Fruit fly (Drosophila melanogaster) whole organism, prepupa: ENCODE measurements around the gene CadN2.

Source experiments
- CG10631 ChIP-seq: fragments of 200-800 bp; sonication (Bioruptor generic); optimal IDR thresholded peaks from 2 replicates; lab custom pipeline; 2016; ENCODE audit warnings: missing biosample characterization, missing genetic modification characterization
- CG11294 ChIP-seq: fragments of 200-800 bp; sonication (Bioruptor generic); IDR thresholded peaks from 2 replicates; pipeline ENCODE4 v1.3.6; 2022; ENCODE audit warnings: missing biosample characterization, missing genetic modification characterization
- CG11762 ChIP-seq: fragments of 200-800 bp; sonication (Bioruptor generic); optimal IDR thresholded peaks from 3 replicates; lab custom pipeline; 2016; ENCODE audit warnings: missing biosample characterization, missing genetic modification characterization; ENCODE audit not compliant: insufficient read depth
- CG15336 ChIP-seq: fragments of 200-800 bp; sonication (Bioruptor generic); IDR thresholded peaks from 2 replicates; pipeline ENCODE4 v1.3.6; 2022; ENCODE audit warnings: missing biosample characterization, missing genetic modification characterization
- CG1621 ChIP-seq: fragments of 200-800 bp; sonication (Bioruptor generic); optimal IDR thresholded peaks from 3 replicates; lab custom pipeline; 2018; ENCODE audit warnings: missing biosample characterization, mild to moderate bottlenecking, missing genetic modification characterization
- CG16779 ChIP-seq: fragments of 200-800 bp; sonication (Bioruptor generic); optimal IDR thresholded peaks from 3 replicates; lab custom pipeline; 2017; ENCODE audit warnings: missing biosample characterization, mild to moderate bottlenecking, missing genetic modification characterization
- CG3032 ChIP-seq: fragments of 200-800 bp; optimal IDR thresholded peaks from 2 replicates; lab custom pipeline; 2019; ENCODE audit warnings: missing biosample characterization, mild to moderate bottlenecking, missing genetic modification characterization, moderate library complexity
- CG32006 ChIP-seq: fragments of 200-800 bp; sonication (Bioruptor generic); optimal IDR thresholded peaks from 3 replicates; lab custom pipeline; 2017; ENCODE audit warnings: missing biosample characterization, mild to moderate bottlenecking, missing genetic modification characterization
- CG34406 ChIP-seq: fragments of 200-800 bp; sonication (Bioruptor generic); optimal IDR thresholded peaks from 3 replicates; lab custom pipeline; 2016; ENCODE audit warnings: missing biosample characterization, missing genetic modification characterization
- CG3919 ChIP-seq: fragments of 200-800 bp; sonication (Bioruptor generic); optimal IDR thresholded peaks from 3 replicates; lab custom pipeline; 2016; ENCODE audit warnings: missing biosample characterization, missing genetic modification characterization
- CG4318 ChIP-seq: fragments of 200-800 bp; sonication (Bioruptor generic); optimal IDR thresholded peaks from 3 replicates; lab custom pipeline; 2017; ENCODE audit warnings: missing biosample characterization, mild to moderate bottlenecking, missing genetic modification characterization
- CG6276 ChIP-seq: fragments of 200-800 bp; sonication (Bioruptor generic); optimal IDR thresholded peaks from 2 replicates; lab custom pipeline; 2017; ENCODE audit warnings: missing biosample characterization, mild to moderate bottlenecking, missing genetic modification characterization
- CG6792 ChIP-seq: fragments of 200-800 bp; sonication (Bioruptor generic); optimal IDR thresholded peaks from 3 replicates; lab custom pipeline; 2016; ENCODE audit warnings: missing biosample characterization, missing genetic modification characterization
- CG6808 ChIP-seq: fragments of 200-800 bp; sonication (Bioruptor generic); optimal IDR thresholded peaks from 3 replicates; lab custom pipeline; 2017; ENCODE audit warnings: missing biosample characterization, missing genetic modification characterization, mild to moderate bottlenecking, moderate library complexity, missing genetic modification reagents
- CG6854 ChIP-seq: fragments of 200-800 bp; sonication (Bioruptor generic); optimal IDR thresholded peaks from 2 replicates; lab custom pipeline; 2017; ENCODE audit warnings: missing biosample characterization, mild to moderate bottlenecking, missing genetic modification characterization
- CG8119 ChIP-seq: fragments of 200-800 bp; sonication (Bioruptor generic); IDR thresholded peaks from 3 replicates; pipeline ENCODE4 v1.3.6; 2022; ENCODE audit warnings: missing biosample characterization, missing genetic modification characterization
- CG8319 ChIP-seq: fragments of 200-800 bp; sonication (Bioruptor generic); optimal IDR thresholded peaks from 3 replicates; lab custom pipeline; 2016; ENCODE audit warnings: missing biosample characterization, missing genetic modification characterization
- CG8632 ChIP-seq: fragments of 200-800 bp; sonication (Bioruptor generic); optimal IDR thresholded peaks from 3 replicates; lab custom pipeline; 2016; ENCODE audit warnings: missing biosample characterization, missing genetic modification characterization
- CG9139 ChIP-seq: fragments of 200-800 bp; sonication (Bioruptor generic); optimal IDR thresholded peaks from 3 replicates; lab custom pipeline; 2017; ENCODE audit warnings: missing biosample characterization, mild to moderate bottlenecking, missing genetic modification characterization
- Eip75B ChIP-seq: fragments of 200-800 bp; sonication (Bioruptor generic); optimal IDR thresholded peaks from 3 replicates; lab custom pipeline; 2016; ENCODE audit warnings: missing biosample characterization, missing genetic modification characterization
- Eip78C ChIP-seq: fragments of 200-800 bp; sonication (Bioruptor generic); peaks from one replicate; lab custom pipeline; 2016; ENCODE audit warnings: missing biosample characterization, missing genetic modification characterization
- Eip93F ChIP-seq: fragments of 200-800 bp; sonication (Bioruptor generic); optimal IDR thresholded peaks from 2 replicates; lab custom pipeline; 2016; ENCODE audit warnings: missing biosample characterization, mild to moderate bottlenecking, missing genetic modification characterization
- Ets21C ChIP-seq: fragments of 200-800 bp; sonication (Bioruptor generic); optimal IDR thresholded peaks from 3 replicates; lab custom pipeline; 2016; ENCODE audit warnings: missing biosample characterization, missing genetic modification characterization
- Hr38 ChIP-seq: sonication (Bioruptor generic); optimal IDR thresholded peaks from 2 replicates; lab custom pipeline; 2016; ENCODE audit warnings: missing biosample characterization, missing genetic modification characterization
- Hr39 ChIP-seq: fragments of 200-800 bp; sonication (Bioruptor generic); optimal IDR thresholded peaks from 2 replicates; lab custom pipeline; 2016; ENCODE audit warnings: missing biosample characterization, missing genetic modification characterization
- Hr4 ChIP-seq: fragments of 200-800 bp; sonication (Bioruptor generic); optimal IDR thresholded peaks from 3 replicates; lab custom pipeline; 2016; ENCODE audit warnings: missing biosample characterization, missing genetic modification characterization
- Lpt ChIP-seq: fragments of 200-800 bp; sonication (Bioruptor generic); optimal IDR thresholded peaks from 3 replicates; lab custom pipeline; 2016; ENCODE audit warnings: missing biosample characterization, missing genetic modification characterization
- Met ChIP-seq: fragments of 200-800 bp; sonication (Bioruptor generic); optimal IDR thresholded peaks from 3 replicates; lab custom pipeline; 2016; ENCODE audit warnings: missing biosample characterization, missing genetic modification characterization
- OdsH ChIP-seq: fragments of 200-800 bp; sonication (Bioruptor generic); optimal IDR thresholded peaks from 3 replicates; lab custom pipeline; 2016; ENCODE audit warnings: missing biosample characterization, missing genetic modification characterization
- Smox ChIP-seq: fragments of 200-800 bp; sonication (Bioruptor generic); optimal IDR thresholded peaks from 3 replicates; lab custom pipeline; 2016; ENCODE audit warnings: missing biosample characterization, missing genetic modification characterization
- Sox102F ChIP-seq: fragments of 200-800 bp; sonication (Bioruptor generic); optimal IDR thresholded peaks from 2 replicates; lab custom pipeline; 2016; ENCODE audit warnings: missing biosample characterization, mild to moderate bottlenecking, missing genetic modification characterization
- Sox15 ChIP-seq: fragments of 200-800 bp; sonication (Bioruptor generic); optimal IDR thresholded peaks from 3 replicates; lab custom pipeline; 2016; ENCODE audit warnings: missing biosample characterization, missing genetic modification characterization
- achi ChIP-seq: fragments of 200-800 bp; sonication (Bioruptor generic); optimal IDR thresholded peaks from 3 replicates; lab custom pipeline; 2016; ENCODE audit warnings: missing biosample characterization, missing genetic modification characterization
- acj6 ChIP-seq: fragments of 200-800 bp; sonication (Bioruptor generic); optimal IDR thresholded peaks from 3 replicates; lab custom pipeline; 2016; ENCODE audit warnings: missing biosample characterization, missing genetic modification characterization
- cyc ChIP-seq: fragments of 200-800 bp; sonication (Bioruptor generic); optimal IDR thresholded peaks from 3 replicates; lab custom pipeline; 2016; ENCODE audit warnings: missing biosample characterization, missing genetic modification characterization
- dac ChIP-seq: fragments of 200-800 bp; sonication (Bioruptor generic); optimal IDR thresholded peaks from 2 replicates; lab custom pipeline; 2017; ENCODE audit warnings: missing biosample characterization, mild to moderate bottlenecking, missing genetic modification characterization
- dsx ChIP-seq: fragments of 200-800 bp; optimal IDR thresholded peaks from 3 replicates; lab custom pipeline; 2019; ENCODE audit warnings: missing biosample characterization, mild to moderate bottlenecking, missing genetic modification characterization, moderate library complexity; ENCODE audit not compliant: poor library complexity, severe bottlenecking
- eg ChIP-seq: fragments of 200-800 bp; sonication (Bioruptor generic); IDR thresholded peaks from 3 replicates; pipeline ENCODE4 v1.3.6; 2022; ENCODE audit warnings: missing biosample characterization, missing genetic modification characterization
- esn ChIP-seq: fragments of 200-800 bp; sonication (Bioruptor generic); optimal IDR thresholded peaks from 2 replicates; lab custom pipeline; 2016; ENCODE audit warnings: missing biosample characterization, mild to moderate bottlenecking, missing genetic modification characterization, moderate library complexity
- fd59A ChIP-seq: fragments of 200-800 bp; sonication (Bioruptor generic); optimal IDR thresholded peaks from 2 replicates; lab custom pipeline; 2017; ENCODE audit warnings: missing biosample characterization, mild to moderate bottlenecking, missing genetic modification characterization, missing genetic modification reagents
- fkh ChIP-seq: fragments of 200-800 bp; sonication (Bioruptor generic); optimal IDR thresholded peaks from 3 replicates; lab custom pipeline; 2017; ENCODE audit warnings: missing biosample characterization, mild to moderate bottlenecking, missing genetic modification characterization, moderate library complexity
- lz ChIP-seq: fragments of 200-800 bp; sonication (Bioruptor generic); optimal IDR thresholded peaks from 3 replicates; lab custom pipeline; 2016; ENCODE audit warnings: missing biosample characterization, missing genetic modification characterization
- spab ChIP-seq: fragments of 200-800 bp; sonication (Bioruptor generic); optimal IDR thresholded peaks from 2 replicates; lab custom pipeline; 2017; ENCODE audit warnings: missing biosample characterization, mild to moderate bottlenecking, missing genetic modification characterization, missing genetic modification reagents
- ss ChIP-seq, 2 experiments: fragments of 200-800 bp; sonication (Bioruptor generic); optimal IDR thresholded peaks; 2 replicates in 1 of 2; 3 replicates in 1 of 2; lab custom pipeline; 2017 to 2018; ENCODE audit warnings: mild to moderate bottlenecking in 2 of 2, missing biosample characterization in 2 of 2, missing genetic modification characterization in 2 of 2, moderate library complexity in 1 of 2
- topi ChIP-seq: fragments of 200-800 bp; sonication (Bioruptor generic); optimal IDR thresholded peaks from 3 replicates; lab custom pipeline; 2016; ENCODE audit warnings: missing biosample characterization, missing genetic modification characterization
- vri ChIP-seq: fragments of 200-800 bp; sonication (Bioruptor generic); optimal IDR thresholded peaks from 3 replicates; lab custom pipeline; 2016; ENCODE audit warnings: missing biosample characterization, mild to moderate bottlenecking, missing genetic modification characterization

The CadN2 gene

dm6 chr2L:17784641-17785040, 90.4 kb downstream of the CadN2 start:
- TF ChIP-seq cyc (GFP tag; lab: Kevin White, UChicago) (peak; percentile 17), CG8632 (GFP tag; lab: Kevin White, UChicago) (no peak), Hr39 (GFP tag; lab: Kevin White, UChicago) (peak; percentile 23), lz (GFP tag; lab: Kevin White, UChicago) (no peak)

DNA sequence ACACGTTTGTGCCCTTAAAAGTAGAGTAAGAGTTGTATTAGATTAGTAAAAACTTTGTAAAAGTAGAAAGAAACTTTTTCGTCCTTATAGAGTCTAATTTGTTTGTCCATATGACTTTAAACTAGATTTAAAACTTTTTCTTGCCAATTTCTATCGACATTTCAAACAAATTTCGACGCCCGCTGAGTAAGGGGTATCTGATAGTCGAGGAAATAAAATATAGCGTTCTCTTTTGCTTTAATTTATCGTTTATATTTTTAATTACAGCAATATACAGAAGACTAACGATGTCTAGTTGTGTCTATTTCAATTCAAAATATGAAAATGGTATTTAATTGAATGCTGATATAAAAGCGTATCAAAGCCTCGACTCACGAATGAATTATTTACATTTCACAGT, 91.6 kb downstream of the CadN2 start:
- TF ChIP-seq achi (GFP tag; lab: Kevin White, UChicago), result no peak
- TF ChIP-seq Eip93F, result no peak
- no peak for TF ChIP-seq CG34406 (GFP tag; lab: Kevin White, UChicago)
- no peak for TF ChIP-seq CG3032 (tag; lab: Kevin White, UChicago)
- TF ChIP-seq CG11762 (GFP tag; lab: Kevin White, UChicago), result no peak
- TF ChIP-seq CG16779 (tag; lab: Kevin White, UChicago), result no peak
- no peak for TF ChIP-seq spab (GFP tag; lab: Kevin White, UChicago)
- no peak for TF ChIP-seq CG6854 (GFP tag; lab: Kevin White, UChicago)
- no peak for TF ChIP-seq CG8319 (GFP tag; lab: Kevin White, UChicago)
- TF ChIP-seq Hr39 (GFP tag; lab: Kevin White, UChicago), result no peak
- TF ChIP-seq CG8119, result no peak
- TF ChIP-seq fkh (GFP tag; lab: Kevin White, UChicago), result no peak
- no peak for TF ChIP-seq Hr4 (GFP tag; lab: Kevin White, UChicago)
- TF ChIP-seq fd59A (GFP tag; lab: Kevin White, UChicago), result no peak
- no peak for TF ChIP-seq Eip78C (GFP tag; lab: Kevin White, UChicago)
- TF ChIP-seq Eip75B (GFP tag; lab: Kevin White, UChicago), result no peak
- no peak for TF ChIP-seq Hr38 (GFP tag; lab: Kevin White, UChicago)
- TF ChIP-seq, all 60 proteins: peak for 0

DNA sequence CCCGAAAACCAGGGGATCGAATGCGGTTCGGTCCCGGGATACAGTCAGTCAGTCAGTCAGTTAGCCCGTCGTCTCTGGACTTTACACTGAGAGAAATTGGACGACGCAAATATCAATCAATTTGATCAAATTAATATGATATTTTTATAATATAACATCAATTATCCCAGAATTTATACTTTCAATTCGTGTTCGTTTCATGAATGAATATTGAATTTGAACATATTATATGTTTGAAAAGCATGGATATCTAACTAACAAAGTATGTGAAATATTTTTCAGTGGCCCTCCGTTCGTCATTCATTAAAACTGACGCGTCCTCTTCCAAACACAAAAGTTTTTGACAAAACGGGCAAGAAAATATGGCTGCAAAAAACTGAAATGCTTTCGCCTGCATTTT, 93.1 kb downstream of the CadN2 start:
- TF ChIP-seq dsx (GFP tag; lab: Kevin White, UChicago) (no peak), Smox (peak; percentile 74), CG1621 (tag; lab: Kevin White, UChicago) (no peak), CG34406 (GFP tag; lab: Kevin White, UChicago) (peak; percentile 50), eg (GFP tag; lab: Robert Waterston, UW) (no peak), Hr38 (GFP tag; lab: Kevin White, UChicago) (no peak), CG6276 (GFP tag; lab: Kevin White, UChicago) (no peak), achi (GFP tag; lab: Kevin White, UChicago) (peak; percentile 53), CG10631 (peak; percentile 25), CG15336 (GFP tag; lab: Robert Waterston, UW) (no peak), Sox15 (GFP tag; lab: Kevin White, UChicago) (no peak), CG8119 (no peak), Eip78C (GFP tag; lab: Kevin White, UChicago) (peak; percentile 80), CG6808 (GFP tag; lab: Kevin White, UChicago) (no peak), OdsH (peak; percentile 41), Ets21C (peak; percentile 18), Lpt (no peak), CG4318 (GFP tag; lab: Kevin White, UChicago) (no peak), esn (GFP tag; lab: Kevin White, UChicago) (peak; percentile 80), dac (GFP tag; lab: Kevin White, UChicago) (no peak), topi (GFP tag; lab: Kevin White, UChicago) (peak; percentile 65), CG11294 (GFP tag; lab: Robert Waterston, UW) (no peak), Eip93F (peak; percentile 2), lz (GFP tag; lab: Kevin White, UChicago) (peak; percentile 63), Hr4 (GFP tag; lab: Kevin White, UChicago) (peak; percentile 0), Hr39 (GFP tag; lab: Kevin White, UChicago) (peak; percentile 52), CG32006 (GFP tag; lab: Kevin White, UChicago) (peak; percentile 60), Met (peak; percentile 59), cyc (GFP tag; lab: Kevin White, UChicago) (peak; percentile 56), CG9139 (no peak), vri (peak; percentile 23), acj6 (GFP tag; lab: Kevin White, UChicago) (peak; percentile 32), CG3919 (GFP tag; lab: Kevin White, UChicago) (peak; percentile 49), CG8632 (GFP tag; lab: Kevin White, UChicago) (peak; percentile 39), Sox102F (peak; percentile 61), CG16779 (tag; lab: Kevin White, UChicago) (no peak), CG6792 (GFP tag; lab: Kevin White, UChicago) (peak; percentile 43), CG11762 (GFP tag; lab: Kevin White, UChicago) (no peak), ss (GFP tag; optimal IDR thresholded peaks at IDR 0.05; lab: Kevin White, UChicago) (no peak)
